Worm (Caenorhabditis elegans) whole organism, L1 larva: ENCODE results near the gene nhr-254.

Experiments used
- C04F5.9 ChIP-seq: sonication (generic microtip); optimal IDR thresholded peaks from 2 replicates; lab custom pipeline; 2016; ENCODE audit warnings: missing genetic modification characterization, missing compliant biosample characterization
- C34B4.2 ChIP-seq: sonication (generic microtip); optimal IDR thresholded peaks from 2 replicates; lab custom pipeline; 2017; ENCODE audit warnings: mild to moderate bottlenecking, missing genetic modification characterization, missing compliant biosample characterization
- F16B12.6 ChIP-seq: fragments of 150-350 bp; optimal IDR thresholded peaks from 2 replicates; lab custom pipeline; 2014; ENCODE audit warnings: missing biosample characterization, missing genetic modification characterization
- aha-1 ChIP-seq: fragments of 150-350 bp; optimal IDR thresholded peaks from 2 replicates; lab custom pipeline; 2014; ENCODE audit warnings: missing biosample characterization, missing genetic modification characterization
- blmp-1 ChIP-seq: fragments of 150-350 bp; optimal IDR thresholded peaks from 2 replicates; lab custom pipeline; 2014; ENCODE audit warnings: missing biosample characterization, missing genetic modification characterization
- ceh-63 ChIP-seq: fragments of 200-800 bp; sonication (Bioruptor generic); optimal IDR thresholded peaks from 2 replicates; lab custom pipeline; 2018; ENCODE audit warnings: mild to moderate bottlenecking, missing genetic modification characterization, missing compliant biosample characterization
- ceh-8 ChIP-seq: fragments of 200-800 bp; sonication (Bioruptor generic); optimal IDR thresholded peaks from 2 replicates; lab custom pipeline; 2018; ENCODE audit warnings: mild to moderate bottlenecking, missing genetic modification characterization, moderate library complexity, missing compliant biosample characterization
- ceh-90 ChIP-seq: sonication (generic microtip); optimal IDR thresholded peaks from 2 replicates; lab custom pipeline; 2016; ENCODE audit warnings: missing genetic modification characterization, missing compliant biosample characterization
- dpl-1 ChIP-seq, 3 experiments: fragments of 150-350 bp in 2 of 3; sonication (generic microtip) in 1 of 3; optimal IDR thresholded peaks; 2 replicates each; lab custom pipeline; 2014 to 2017; ENCODE audit warnings: missing biosample characterization in 3 of 3, missing genetic modification characterization in 3 of 3, missing genetic modification reagents in 3 of 3
- dsc-1 ChIP-seq: sonication (generic microtip); optimal IDR thresholded peaks from 2 replicates; lab custom pipeline; 2016; ENCODE audit warnings: mild to moderate bottlenecking, missing genetic modification characterization, missing compliant biosample characterization
- efl-1 ChIP-seq, 4 experiments: fragments of 150-350 bp; optimal IDR thresholded peaks in 3 of 4; peaks in 1 of 4; 1 replicate in 1 of 4; 2 replicates in 3 of 4; lab custom pipeline; 2014; ENCODE audit warnings: missing biosample characterization in 2 of 4, missing genetic modification characterization in 2 of 4, missing genetic modification reagents in 2 of 4
- egl-27 ChIP-seq, 2 experiments: fragments of 150-350 bp in 1 of 2; sonication (generic microtip); optimal IDR thresholded peaks; 3 replicates each; lab custom pipeline; 2017 to 2018; ENCODE audit warnings: missing biosample characterization in 2 of 2, missing genetic modification characterization in 2 of 2, missing genetic modification reagents in 2 of 2
- fkh-8 ChIP-seq: sonication (generic microtip); optimal IDR thresholded peaks from 2 replicates; lab custom pipeline; 2016; ENCODE audit warnings: mild to moderate bottlenecking, missing genetic modification characterization, missing compliant biosample characterization
- hlh-4 ChIP-seq: sonication (generic microtip); optimal IDR thresholded peaks from 2 replicates; lab custom pipeline; 2016; ENCODE audit warnings: mild to moderate bottlenecking, missing genetic modification characterization, missing compliant biosample characterization
- lin-13 ChIP-seq: fragments of 150-350 bp; optimal IDR thresholded peaks from 2 replicates; lab custom pipeline; 2014; ENCODE audit warnings: missing biosample characterization, missing genetic modification reagents, missing genetic modification characterization
- lin-14 ChIP-seq: fragments of 200-800 bp; sonication (Bioruptor generic); optimal IDR thresholded peaks from 2 replicates; lab custom pipeline; 2018; ENCODE audit warnings: mild to moderate bottlenecking, missing genetic modification characterization, moderate library complexity, missing compliant biosample characterization
- lin-35 ChIP-seq, 2 experiments: fragments of 150-350 bp; optimal IDR thresholded peaks; 2 replicates each; lab custom pipeline; 2014; ENCODE audit warnings: missing biosample characterization in 2 of 2, missing genetic modification characterization in 2 of 2, missing genetic modification reagents in 2 of 2
- nhr-19 ChIP-seq: fragments of 200-800 bp; sonication (Bioruptor generic); conservative IDR thresholded peaks from 2 replicates; pipeline ENCODE4 v1.3.6; 2022; ENCODE audit warnings: missing genetic modification characterization, missing compliant biosample characterization
- nhr-20 ChIP-seq: sonication (generic microtip); optimal IDR thresholded peaks from 2 replicates; lab custom pipeline; 2016; ENCODE audit warnings: mild to moderate bottlenecking, missing genetic modification characterization, missing compliant biosample characterization
- nhr-28 ChIP-seq: fragments of 150-350 bp; optimal IDR thresholded peaks from 2 replicates; lab custom pipeline; 2014; ENCODE audit warnings: missing biosample characterization, missing genetic modification characterization
- nhr-47 ChIP-seq: sonication (generic microtip); optimal IDR thresholded peaks from 2 replicates; lab custom pipeline; 2016; ENCODE audit warnings: mild to moderate bottlenecking, missing genetic modification characterization, moderate library complexity, missing compliant biosample characterization
- nhr-71 ChIP-seq: sonication (generic microtip); optimal IDR thresholded peaks from 2 replicates; lab custom pipeline; 2016; ENCODE audit warnings: mild to moderate bottlenecking, missing genetic modification characterization, moderate library complexity, missing compliant biosample characterization
- nhr-76 ChIP-seq: sonication (generic microtip); optimal IDR thresholded peaks from 2 replicates; lab custom pipeline; 2017; ENCODE audit warnings: missing biosample characterization, missing genetic modification characterization
- nhr-77 ChIP-seq: fragments of 150-350 bp; optimal IDR thresholded peaks from 2 replicates; lab custom pipeline; 2014; ENCODE audit warnings: missing biosample characterization, missing genetic modification characterization
- nhr-85 ChIP-seq: sonication (generic microtip); peaks from one replicate; lab custom pipeline; 2016; ENCODE audit warnings: missing genetic modification characterization, inconsistent platforms, missing compliant biosample characterization
- pax-3 ChIP-seq: fragments of 200-800 bp; sonication (Bioruptor generic); optimal IDR thresholded peaks from 2 replicates; lab custom pipeline; 2018; ENCODE audit warnings: mild to moderate bottlenecking, missing genetic modification characterization, moderate library complexity, missing compliant biosample characterization
- pqm-1 ChIP-seq: sonication (generic microtip); optimal IDR thresholded peaks from 3 replicates; lab custom pipeline; 2017; ENCODE audit warnings: missing biosample characterization, missing genetic modification characterization
- rnt-1 ChIP-seq: sonication (generic microtip); optimal IDR thresholded peaks from 2 replicates; lab custom pipeline; 2016; ENCODE audit warnings: mild to moderate bottlenecking, missing genetic modification characterization, moderate library complexity, missing compliant biosample characterization
- skn-1 ChIP-seq: fragments of 150-350 bp; optimal IDR thresholded peaks from 2 replicates; lab custom pipeline; 2014; ENCODE audit warnings: missing biosample characterization, missing genetic modification characterization
- sox-4 ChIP-seq: sonication (generic microtip); optimal IDR thresholded peaks from 2 replicates; lab custom pipeline; 2016; ENCODE audit warnings: missing genetic modification characterization, missing compliant biosample characterization
- sptf-1 ChIP-seq: fragments of 150-350 bp; optimal IDR thresholded peaks from 2 replicates; lab custom pipeline; 2014; ENCODE audit warnings: missing biosample characterization, missing genetic modification characterization
- sup-37 ChIP-seq: fragments of 200-800 bp; sonication (Bioruptor generic); optimal IDR thresholded peaks from 2 replicates; lab custom pipeline; 2018; ENCODE audit warnings: mild to moderate bottlenecking, missing genetic modification characterization, missing compliant biosample characterization
- unc-30 ChIP-seq: sonication (generic microtip); optimal IDR thresholded peaks from 2 replicates; lab custom pipeline; 2017; ENCODE audit warnings: missing biosample characterization, missing genetic modification characterization
- unc-86 ChIP-seq: sonication (generic microtip); optimal IDR thresholded peaks from 2 replicates; lab custom pipeline; 2016; ENCODE audit warnings: missing genetic modification characterization, missing compliant biosample characterization
- zag-1 ChIP-seq: fragments of 150-350 bp; optimal IDR thresholded peaks from 2 replicates; lab custom pipeline; 2014; ENCODE audit warnings: missing biosample characterization, missing genetic modification characterization

Gene nhr-254

DNA sequence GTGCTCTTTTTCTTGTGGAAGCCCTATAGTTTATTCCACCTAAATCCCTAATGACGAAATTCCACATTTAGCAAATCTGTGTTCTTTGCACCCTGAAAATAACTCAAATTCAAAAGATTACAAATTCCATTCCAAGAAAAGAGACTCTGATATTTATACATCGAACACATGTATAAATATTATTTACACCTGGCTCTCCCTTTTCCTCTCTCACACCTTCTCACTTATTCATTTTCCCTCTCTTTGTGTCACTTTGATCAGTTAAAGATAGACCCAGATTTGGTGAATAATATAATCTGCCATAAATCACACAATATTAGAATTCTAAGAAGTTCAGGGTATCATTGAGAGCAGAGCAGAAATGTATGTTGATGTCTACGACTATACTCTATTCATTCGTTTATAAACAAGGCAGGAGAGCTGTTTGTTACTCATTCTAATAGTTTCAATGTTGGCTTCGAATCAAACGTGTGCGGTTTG, at the start of gene nhr-254:
TSS of gene nhr-254 (plus strand) at position 430 of the 480 bp plus-strand sequence.
- TF ChIP-seq nhr-47 (tag; lab: Kevin White, UChicago) (peak; percentile 59), nhr-71 (peak; percentile 47), aha-1 (tag; lab: Kevin White, UChicago) (no peak), hlh-4 (peak; percentile 35), dsc-1 (tag; lab: Kevin White, UChicago) (peak; percentile 47), nhr-76 (no peak), nhr-20 (peak; percentile 50), sox-4 (no peak), pqm-1 (no peak), C34B4.2 (tag; lab: Kevin White, UChicago) (no peak), blmp-1 (tag; lab: Kevin White, UChicago) (no peak), ceh-63 (GFP tag; lab: Kevin White, UChicago) (no peak), pax-3 (tag; lab: Kevin White, UChicago) (peak; percentile 38), sup-37 (GFP tag; lab: Kevin White, UChicago) (no peak), ceh-90 (no peak), fkh-8 (tag; lab: Kevin White, UChicago) (peak; percentile 63)

ce11 chrV:343128-343527, 49.3 kb upstream of the nhr-254 start, which contains the start of gene wago-10:
Gene wago-10, plus strand, starts transcription at chrV:343428.
- TF ChIP-seq unc-86 (tag; lab: Kevin White, UChicago), result no peak

ce11 chrV:343546-343945, 48.9 kb upstream of the nhr-254 start:
- TF ChIP-seq lin-13 (GFP tag; lab: Kevin White, UChicago), result no peak
- no peak for TF ChIP-seq hlh-4
- peak; percentile 6 for TF ChIP-seq nhr-85 (tag; lab: Kevin White, UChicago)
- TF ChIP-seq ceh-8 (GFP tag; lab: Kevin White, UChicago), result no peak

DNA sequence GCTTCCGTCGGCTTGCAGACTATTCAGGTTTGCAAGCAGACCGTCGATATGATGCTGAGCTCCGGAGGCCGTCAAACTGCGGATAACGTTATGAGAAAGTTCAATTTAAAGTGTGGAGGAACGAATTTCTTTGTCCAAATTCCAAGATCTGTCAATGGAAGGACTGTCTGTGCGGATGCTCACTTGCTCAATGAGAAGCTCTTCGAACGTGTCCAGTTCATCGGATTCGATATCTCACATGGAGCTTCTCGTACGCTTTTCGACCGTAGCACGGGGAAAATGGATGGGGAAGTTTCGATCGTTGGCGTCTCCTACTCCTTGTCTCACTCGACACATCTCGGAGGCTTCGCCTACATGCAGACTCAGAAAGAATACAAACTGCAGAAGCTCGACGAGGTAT, 46.4 kb upstream of the nhr-254 start:
- TF ChIP-seq skn-1 (no peak), egl-27 (tag; optimal IDR thresholded peaks at IDR 0.05; lab: Kevin White, UChicago) (no peak), ceh-8 (GFP tag; lab: Kevin White, UChicago) (no peak), nhr-85 (tag; lab: Kevin White, UChicago) (no peak), sptf-1 (tag; lab: Kevin White, UChicago) (no peak), nhr-77 (tag; lab: Kevin White, UChicago) (no peak), rnt-1 (tag; lab: Kevin White, UChicago) (no peak), efl-1 (optimal IDR thresholded peaks at IDR 0.05; lab: Kevin White, UChicago) (no peak), efl-1 (GFP tag; optimal IDR thresholded peaks at IDR 0.05 in 1 of 2; lab: Kevin White, UChicago) (no peak), nhr-28 (tag; lab: Kevin White, UChicago) (no peak), unc-30 (no peak), unc-86 (tag; lab: Kevin White, UChicago) (no peak), zag-1 (tag; lab: Kevin White, UChicago) (no peak), nhr-47 (tag; lab: Kevin White, UChicago) (no peak), C04F5.9 (tag; lab: Kevin White, UChicago) (no peak), nhr-20 (no peak), F16B12.6 (no peak)

DNA sequence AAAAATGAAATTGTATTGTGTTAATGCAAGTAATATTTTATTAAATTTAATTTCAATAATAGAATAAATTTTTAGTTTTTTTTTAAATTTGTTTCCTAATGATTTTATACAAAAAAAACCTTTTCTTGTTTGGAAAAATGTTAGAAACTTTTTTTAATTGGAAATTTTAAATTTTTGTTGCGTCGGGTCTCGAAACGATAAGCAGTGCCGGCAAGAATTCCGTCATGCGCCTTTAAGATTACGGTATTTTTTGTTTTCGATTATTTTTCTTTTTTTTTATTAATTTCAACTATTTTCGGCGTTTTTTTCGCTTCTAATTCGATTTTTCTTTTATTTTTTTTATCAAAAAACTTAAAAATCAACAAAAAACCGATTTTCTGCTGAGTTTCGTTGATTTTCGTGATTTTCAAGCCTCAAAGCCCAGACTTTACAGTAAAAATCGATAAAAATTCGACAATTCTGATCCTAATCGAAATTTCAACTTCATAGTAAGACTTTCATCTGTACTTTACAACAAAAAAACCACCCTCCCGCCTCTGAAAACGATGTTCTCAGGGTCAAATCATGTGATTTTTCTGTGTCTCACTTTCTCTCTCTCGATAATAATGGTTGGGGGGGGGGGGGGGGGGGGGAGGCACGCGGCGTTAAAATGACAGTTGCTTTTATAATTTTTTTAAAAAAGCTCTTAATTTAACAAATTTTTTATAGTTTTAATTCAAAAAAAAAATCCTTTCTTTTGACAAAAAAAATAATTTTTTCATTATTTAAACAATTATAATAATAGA, 44.7 kb upstream of the nhr-254 start:
- TF ChIP-seq nhr-85 (tag; lab: Kevin White, UChicago), result peak; percentile 75
- TF ChIP-seq efl-1 (optimal IDR thresholded peaks at IDR 0.05; lab: Kevin White, UChicago), result no peak
- TF ChIP-seq efl-1 (GFP tag; optimal IDR thresholded peaks at IDR 0.05 in 1 of 2; lab: Kevin White, UChicago), result peak in 1 of 2 experiments; percentile 73
- no peak for TF ChIP-seq dpl-1 (GFP tag; optimal IDR thresholded peaks at IDR 0.05; lab: Kevin White, UChicago)
- TF ChIP-seq lin-14, result peak; percentile 91
- peak in 1 of 2 experiments; percentile 24 for TF ChIP-seq lin-35 (GFP tag; optimal IDR thresholded peaks at IDR 0.05; lab: Kevin White, UChicago)
- TF ChIP-seq fkh-8 (tag; lab: Kevin White, UChicago), result no peak
- peak; percentile 18 for TF ChIP-seq rnt-1 (tag; lab: Kevin White, UChicago)
- peak; percentile 20 for TF ChIP-seq nhr-19 (GFP tag; lab: Robert Waterston, UW)
